Worm (Caenorhabditis elegans): Measurements from ENCODE around the gene F59E12.6.
"Not testable (repeated sequence)": the region's sequence is repeated elsewhere in the genome, so short reads cannot be mapped to it uniquely, and the experiment has no call there.

Gene F59E12.6

DNA sequence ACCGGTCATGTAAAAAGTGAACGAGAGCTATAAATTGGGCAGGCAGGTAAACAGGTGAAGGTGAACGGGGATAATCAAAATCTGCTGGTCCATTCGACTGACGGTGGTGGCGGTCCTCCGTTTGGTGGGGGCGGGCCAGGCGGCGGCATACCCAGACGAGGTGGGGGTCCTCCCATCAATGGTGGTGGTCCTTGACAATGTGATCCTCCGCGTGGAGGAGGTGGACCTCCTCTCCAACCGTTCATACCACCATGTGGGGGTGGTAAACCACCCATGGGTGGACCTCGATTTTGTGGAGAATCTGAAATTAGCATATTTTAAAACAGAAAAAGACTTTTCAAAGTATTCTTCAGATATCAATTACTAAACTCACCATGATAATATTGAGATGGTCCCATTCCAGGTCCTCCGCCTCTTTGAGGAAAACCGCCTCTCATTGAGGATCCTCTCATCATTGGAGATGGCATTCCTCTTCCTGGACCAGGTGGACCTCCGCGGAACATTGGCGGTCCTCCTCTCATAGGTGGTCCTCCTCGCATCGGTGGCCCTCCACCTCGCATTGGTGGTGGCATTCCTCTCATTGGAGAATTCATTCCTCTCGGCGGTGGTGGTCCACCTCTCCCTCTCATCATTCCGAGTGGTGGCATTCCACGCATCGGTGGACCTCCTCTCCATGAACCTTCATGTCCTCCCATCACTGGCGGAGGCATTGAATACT, 9.8 kb upstream of the F59E12.6 start:
- no peak for TF ChIP-seq T22C8.4 (GFP tag; IDR thresholded peaks at IDR 0.05)
- TF ChIP-seq klf-2 (GFP tag; conservative IDR thresholded peaks at IDR 0.05), result no peak
- no peak for TF ChIP-seq tab-1 (GFP tag; IDR thresholded peaks at IDR 0.05)
- no peak for TF ChIP-seq ztf-29 (GFP tag; IDR thresholded peaks at IDR 0.05)
- TF ChIP-seq med-1 (GFP tag; optimal IDR thresholded peaks at IDR 0.05; ENCODE audit: insufficient read depth), result no peak
- TF ChIP-seq ref-1 (GFP tag; conservative IDR thresholded peaks at IDR 0.05), result no peak

DNA sequence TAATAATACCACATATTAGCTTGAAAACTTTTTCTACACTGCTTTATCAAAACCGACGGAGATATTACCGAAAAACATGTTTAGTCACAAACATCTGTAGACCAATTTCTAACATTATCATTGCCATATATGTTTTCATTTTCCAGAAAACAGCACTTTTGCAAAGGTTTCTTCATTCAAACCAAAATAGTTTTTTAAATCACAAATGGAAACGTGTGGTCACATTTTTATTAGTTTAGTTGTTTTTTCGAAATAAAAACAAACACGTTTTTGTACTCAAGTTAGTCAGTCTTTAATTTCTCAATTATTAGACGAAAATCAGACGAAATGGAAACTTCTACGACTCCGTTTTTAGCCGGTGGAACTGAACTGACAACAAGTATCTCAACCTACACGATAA, 7.3 kb upstream of the F59E12.6 start, which contains the start of gene F59E12.3:
Gene F59E12.3, plus strand, starts transcription at position 301 of the 400 bp plus-strand sequence.
- TF ChIP-seq ref-1 (GFP tag; conservative IDR thresholded peaks at IDR 0.05) (no peak), med-1 (GFP tag; optimal IDR thresholded peaks at IDR 0.05; ENCODE audit: insufficient read depth) (no peak), tab-1 (GFP tag; IDR thresholded peaks at IDR 0.05) (no peak), ztf-29 (GFP tag; IDR thresholded peaks at IDR 0.05) (no peak), ztf-23 (GFP tag; IDR thresholded peaks at IDR 0.05) (no peak), T22C8.4 (GFP tag; IDR thresholded peaks at IDR 0.05) (no peak), klf-2 (GFP tag; conservative IDR thresholded peaks at IDR 0.05) (no peak), flt-1 (GFP tag; IDR thresholded peaks at IDR 0.05) (no peak), cog-1 (tag; optimal IDR thresholded peaks at IDR 0.05) (no peak)

DNA sequence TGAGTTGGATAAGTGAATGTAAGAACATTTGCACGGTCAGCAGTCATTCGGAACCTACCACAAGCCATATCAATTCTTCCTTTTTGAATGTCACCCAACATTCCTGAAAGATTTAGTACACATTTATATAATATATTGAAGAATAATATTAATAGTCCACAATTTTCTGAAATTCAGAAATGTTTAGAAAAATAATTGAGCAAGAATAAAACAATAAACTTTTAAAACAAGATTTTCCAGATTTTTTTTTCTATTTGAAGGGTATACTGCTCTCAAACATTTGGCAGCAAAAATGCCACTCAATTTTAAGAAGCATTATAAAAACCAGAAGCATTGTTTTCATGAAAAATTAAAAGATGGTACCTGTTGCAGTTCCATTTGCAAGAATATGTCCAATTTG, 6.1 kb upstream of the F59E12.6 start, which contains the start of gene F59E12.8:
Gene F59E12.8, minus strand, starts transcription at position 101 of the 400 bp plus-strand sequence.
- TF ChIP-seq ztf-23 (GFP tag; IDR thresholded peaks at IDR 0.05) (no peak), flt-1 (GFP tag; IDR thresholded peaks at IDR 0.05) (no peak), cog-1 (tag; optimal IDR thresholded peaks at IDR 0.05) (no peak), T22C8.4 (GFP tag; IDR thresholded peaks at IDR 0.05) (no peak), klf-2 (GFP tag; conservative IDR thresholded peaks at IDR 0.05) (no peak), ztf-29 (GFP tag; IDR thresholded peaks at IDR 0.05) (no peak), tab-1 (GFP tag; IDR thresholded peaks at IDR 0.05) (no peak), ref-1 (GFP tag; conservative IDR thresholded peaks at IDR 0.05) (no peak), med-1 (GFP tag; optimal IDR thresholded peaks at IDR 0.05; ENCODE audit: insufficient read depth) (no peak)

DNA sequence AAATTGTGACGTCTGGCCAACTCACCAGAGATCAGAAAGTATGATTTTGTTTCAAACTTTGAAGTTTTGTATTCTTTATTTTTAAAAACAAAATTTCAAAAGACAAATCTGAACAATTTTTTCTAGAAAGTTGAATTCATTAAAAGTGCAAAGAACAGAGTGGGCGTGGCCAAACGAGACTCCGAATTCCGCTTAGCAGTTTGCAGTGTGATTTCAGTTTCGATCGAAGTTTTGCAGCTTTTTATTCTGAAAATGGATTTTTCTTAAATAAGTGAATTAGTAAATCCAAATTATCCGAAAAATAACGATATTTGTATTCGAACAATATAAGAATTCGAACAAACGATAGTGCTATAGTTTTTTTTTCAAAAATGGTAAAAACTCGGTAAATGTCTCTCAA, 2.7 kb upstream of the F59E12.6 start:
- TF ChIP-seq T22C8.4 (GFP tag; IDR thresholded peaks at IDR 0.05) (no peak), cog-1 (tag; optimal IDR thresholded peaks at IDR 0.05) (no peak), ztf-23 (GFP tag; IDR thresholded peaks at IDR 0.05) (no peak), med-1 (GFP tag; optimal IDR thresholded peaks at IDR 0.05; ENCODE audit: insufficient read depth) (no peak), ref-1 (GFP tag; conservative IDR thresholded peaks at IDR 0.05) (no peak), tab-1 (GFP tag; IDR thresholded peaks at IDR 0.05) (no peak), flt-1 (GFP tag; IDR thresholded peaks at IDR 0.05) (no peak), ztf-29 (GFP tag; IDR thresholded peaks at IDR 0.05) (no peak)

DNA sequence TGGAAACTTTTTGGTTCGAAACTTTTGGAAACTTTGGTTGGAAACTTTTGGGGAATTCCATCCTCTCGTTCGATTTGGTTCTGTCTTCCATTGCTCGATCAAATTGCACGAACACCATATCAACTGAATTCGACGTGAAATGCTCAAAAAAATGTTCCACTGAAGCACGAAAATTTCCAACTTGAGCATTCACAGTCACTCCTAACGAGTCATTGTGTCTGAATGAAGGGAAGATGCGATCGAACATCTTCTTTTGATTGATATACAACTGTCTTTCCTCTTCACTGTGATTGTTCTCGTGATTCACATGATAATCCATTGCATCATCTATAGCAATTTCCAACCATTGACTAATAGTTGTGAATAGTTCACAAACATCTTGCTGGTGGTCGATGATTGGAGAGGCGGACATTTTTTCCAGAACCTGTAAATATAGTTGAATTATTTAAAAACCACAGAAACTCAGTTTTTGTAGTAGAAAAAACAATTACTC, 2.4 kb downstream of the F59E12.6 start, which contains the start of gene F59E12.15:
Gene F59E12.15, minus strand, starts transcription at position 51 of the 493 bp plus-strand sequence.
- TF ChIP-seq cog-1 (tag; optimal IDR thresholded peaks at IDR 0.05), result no peak
- TF ChIP-seq ztf-29 (GFP tag; IDR thresholded peaks at IDR 0.05), result no peak
- no peak for TF ChIP-seq ztf-23 (GFP tag; IDR thresholded peaks at IDR 0.05)
- TF ChIP-seq med-1 (GFP tag; optimal IDR thresholded peaks at IDR 0.05; ENCODE audit: insufficient read depth), result no peak

DNA sequence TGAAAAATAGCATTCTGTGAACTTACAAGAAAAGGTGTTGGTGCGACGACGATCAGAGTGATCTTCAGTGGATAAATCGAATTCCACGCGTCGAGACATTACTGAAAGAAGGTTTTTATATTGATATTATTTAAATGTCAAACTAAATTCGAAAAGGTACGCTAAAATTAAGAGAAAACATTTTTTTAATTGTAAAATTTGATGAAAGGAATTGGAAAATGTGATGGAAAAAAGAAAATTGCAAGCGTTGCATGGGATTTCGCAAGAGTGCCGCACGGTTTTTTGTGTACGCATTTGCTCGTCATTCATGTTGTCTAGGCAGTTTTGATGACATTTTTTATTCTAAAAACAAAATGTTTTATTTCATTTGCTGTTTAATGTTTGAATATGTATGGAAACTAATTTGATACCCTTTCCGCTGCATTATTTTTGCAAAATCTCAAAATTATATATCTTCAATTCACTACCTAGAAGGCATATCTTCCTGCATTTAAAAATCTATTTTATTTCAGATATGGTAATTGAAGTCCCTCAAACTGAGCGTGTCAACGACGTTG, 8.3 kb downstream of the F59E12.6 start, which contains the start of the genes eif-3.L and npl-4.2:
Gene eif-3.L, minus strand, starts transcription at position 101 of the 557 bp plus-strand sequence.
Gene npl-4.2, plus strand, starts transcription at position 507 of the 557 bp plus-strand sequence.
- not testable (repeated sequence) for TF ChIP-seq ref-1 (GFP tag; conservative IDR thresholded peaks at IDR 0.05); tab-1 (GFP tag; IDR thresholded peaks at IDR 0.05); T22C8.4 (GFP tag; IDR thresholded peaks at IDR 0.05)

DNA sequence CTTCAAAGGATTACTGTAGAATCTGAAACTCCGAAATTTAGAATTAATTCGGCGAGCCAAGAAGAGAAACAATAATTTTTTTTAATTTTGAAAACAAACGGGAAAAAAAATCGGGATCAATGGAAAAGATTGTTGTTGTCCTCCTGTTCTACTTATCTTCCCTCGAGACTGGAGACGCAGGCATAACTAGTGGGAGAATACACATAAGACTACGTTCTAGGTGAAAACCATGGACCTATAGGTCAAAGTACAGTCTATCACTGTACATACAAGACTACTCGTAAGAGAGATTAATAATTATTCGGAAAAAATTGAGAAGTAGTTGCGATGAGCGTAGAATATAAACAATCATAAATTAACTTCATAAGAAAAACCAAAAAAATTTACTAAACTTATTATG, 11.5 kb downstream of the F59E12.6 start, which contains the start of gene dhs-6:
Gene dhs-6, minus strand, starts transcription at position 22 of the 400 bp plus-strand sequence.
- no peak for TF ChIP-seq flt-1 (GFP tag; IDR thresholded peaks at IDR 0.05)
- TF ChIP-seq klf-2 (GFP tag; conservative IDR thresholded peaks at IDR 0.05), result no peak
- TF ChIP-seq ztf-29 (GFP tag; IDR thresholded peaks at IDR 0.05), result no peak
- no peak for TF ChIP-seq ref-1 (GFP tag; conservative IDR thresholded peaks at IDR 0.05)
- no peak for TF ChIP-seq T22C8.4 (GFP tag; IDR thresholded peaks at IDR 0.05)
- no peak for TF ChIP-seq med-1 (GFP tag; optimal IDR thresholded peaks at IDR 0.05; ENCODE audit: insufficient read depth)
- no peak for TF ChIP-seq cog-1 (tag; optimal IDR thresholded peaks at IDR 0.05)
- no peak for TF ChIP-seq ztf-23 (GFP tag; IDR thresholded peaks at IDR 0.05)
- no peak for TF ChIP-seq tab-1 (GFP tag; IDR thresholded peaks at IDR 0.05)

DNA sequence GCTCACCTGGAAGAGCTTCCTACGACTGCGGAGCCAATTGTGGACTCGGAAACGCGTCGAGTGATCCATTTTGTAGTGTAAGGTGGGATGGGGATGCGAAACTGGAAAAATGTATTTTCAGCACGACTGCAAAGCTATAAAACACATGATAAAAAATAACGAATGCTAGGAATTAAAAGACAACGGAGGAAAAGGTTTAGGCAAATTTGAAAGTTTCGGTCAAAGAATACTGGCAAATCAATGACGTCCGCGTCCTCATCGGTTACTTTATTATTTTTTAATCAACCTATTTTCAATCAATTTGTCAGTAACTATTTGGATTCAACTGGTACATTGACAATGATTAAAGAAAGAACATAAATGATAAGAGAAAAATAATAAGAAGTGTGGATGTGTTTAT, 23.0 kb downstream of the F59E12.6 start, which contains the start of gene C17G10.7:
Gene C17G10.7, minus strand, starts transcription at position 101 of the 400 bp plus-strand sequence.
- TF ChIP-seq ztf-29 (GFP tag; IDR thresholded peaks at IDR 0.05), result no peak
- no peak for TF ChIP-seq klf-2 (GFP tag; conservative IDR thresholded peaks at IDR 0.05)
- no peak for TF ChIP-seq med-1 (GFP tag; optimal IDR thresholded peaks at IDR 0.05; ENCODE audit: insufficient read depth)

DNA sequence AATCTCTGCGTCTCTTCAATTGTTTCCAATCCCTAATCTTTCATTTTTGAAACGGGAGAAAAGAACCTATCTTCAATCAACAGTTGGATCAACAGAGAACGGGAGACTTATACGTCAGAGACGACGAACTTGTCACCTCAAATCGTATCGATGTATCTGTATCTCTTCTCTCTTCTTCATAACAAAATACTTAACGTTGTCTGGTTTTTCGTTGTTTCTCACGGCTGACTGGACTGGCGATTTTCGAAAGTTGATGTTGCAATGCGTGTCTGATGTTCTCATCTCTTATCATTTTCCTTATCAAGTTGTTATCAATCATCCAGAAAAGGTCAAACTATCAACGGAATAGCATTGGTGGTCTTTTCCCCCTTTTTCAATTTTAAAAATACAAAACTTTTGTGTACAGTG, 25.2 kb downstream of the F59E12.6 start:
- TF ChIP-seq klf-2 (GFP tag; conservative IDR thresholded peaks at IDR 0.05) (no peak), tab-1 (GFP tag; IDR thresholded peaks at IDR 0.05) (no peak), ztf-23 (GFP tag; IDR thresholded peaks at IDR 0.05) (no peak)

DNA sequence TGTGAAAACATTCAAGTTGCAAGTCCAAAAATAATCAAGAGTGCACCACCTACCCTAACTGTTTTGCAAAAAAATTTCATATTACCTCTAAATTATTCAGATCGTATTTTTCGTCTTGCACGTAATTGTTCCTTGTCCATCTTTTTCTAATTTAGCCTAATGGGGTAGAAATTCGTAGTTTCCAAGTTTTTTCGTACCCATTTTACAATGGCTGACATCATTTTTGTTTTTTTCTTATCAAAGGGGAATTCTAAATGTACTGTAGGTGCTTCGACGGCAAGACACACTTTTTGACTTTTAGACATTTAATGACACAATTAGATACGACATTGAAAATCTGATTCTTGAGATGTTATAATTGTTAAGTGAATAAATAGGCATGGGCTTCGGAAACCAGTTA, 26.3 kb downstream of the F59E12.6 start:
- TF ChIP-seq ztf-23 (GFP tag; IDR thresholded peaks at IDR 0.05), result no peak
- no peak for TF ChIP-seq klf-2 (GFP tag; conservative IDR thresholded peaks at IDR 0.05)
- TF ChIP-seq med-1 (GFP tag; optimal IDR thresholded peaks at IDR 0.05; ENCODE audit: insufficient read depth), result no peak
- no peak for TF ChIP-seq tab-1 (GFP tag; IDR thresholded peaks at IDR 0.05)
- no peak for TF ChIP-seq T22C8.4 (GFP tag; IDR thresholded peaks at IDR 0.05)
- no peak for TF ChIP-seq ref-1 (GFP tag; conservative IDR thresholded peaks at IDR 0.05)
- TF ChIP-seq ztf-29 (GFP tag; IDR thresholded peaks at IDR 0.05), result no peak
- TF ChIP-seq flt-1 (GFP tag; IDR thresholded peaks at IDR 0.05), result no peak
- no peak for TF ChIP-seq cog-1 (tag; optimal IDR thresholded peaks at IDR 0.05)
